Fruit fly (Drosophila melanogaster) whole organism, prepupa: ENCODE measurements around the gene CG15044.
A peak's percentile ranks its signal among the peaks of the same experiment; 100 is the strongest.

Experiments used
- CG10631 ChIP-seq: fragments of 200-800 bp; sonication (Bioruptor generic); optimal IDR thresholded peaks from 2 replicates; lab custom pipeline; 2016; ENCODE audit warnings: missing biosample characterization, missing genetic modification characterization
- CG10669 ChIP-seq: fragments of 200-800 bp; sonication (Bioruptor generic); optimal IDR thresholded peaks from 3 replicates; lab custom pipeline; 2018; ENCODE audit warnings: missing biosample characterization, mild to moderate bottlenecking, missing genetic modification characterization, moderate library complexity
- CG11902 ChIP-seq: fragments of 200-800 bp; sonication (Bioruptor generic); optimal IDR thresholded peaks from 3 replicates; lab custom pipeline; 2016; ENCODE audit warnings: missing biosample characterization, missing genetic modification characterization
- CG3032 ChIP-seq: fragments of 200-800 bp; optimal IDR thresholded peaks from 2 replicates; lab custom pipeline; 2019; ENCODE audit warnings: missing biosample characterization, mild to moderate bottlenecking, missing genetic modification characterization, moderate library complexity
- CG34406 ChIP-seq: fragments of 200-800 bp; sonication (Bioruptor generic); optimal IDR thresholded peaks from 3 replicates; lab custom pipeline; 2016; ENCODE audit warnings: missing biosample characterization, missing genetic modification characterization
- CG4318 ChIP-seq: fragments of 200-800 bp; sonication (Bioruptor generic); optimal IDR thresholded peaks from 3 replicates; lab custom pipeline; 2017; ENCODE audit warnings: missing biosample characterization, mild to moderate bottlenecking, missing genetic modification characterization
- CG6163 ChIP-seq: fragments of 200-800 bp; sonication (Bioruptor generic); IDR thresholded peaks from 3 replicates; pipeline ENCODE4 v1.3.6; 2022; ENCODE audit warnings: missing biosample characterization, missing genetic modification characterization
- CG6276 ChIP-seq: fragments of 200-800 bp; sonication (Bioruptor generic); optimal IDR thresholded peaks from 2 replicates; lab custom pipeline; 2017; ENCODE audit warnings: missing biosample characterization, mild to moderate bottlenecking, missing genetic modification characterization
- CG6792 ChIP-seq: fragments of 200-800 bp; sonication (Bioruptor generic); optimal IDR thresholded peaks from 3 replicates; lab custom pipeline; 2016; ENCODE audit warnings: missing biosample characterization, missing genetic modification characterization
- CG6854 ChIP-seq: fragments of 200-800 bp; sonication (Bioruptor generic); optimal IDR thresholded peaks from 2 replicates; lab custom pipeline; 2017; ENCODE audit warnings: missing biosample characterization, mild to moderate bottlenecking, missing genetic modification characterization
- CG8119 ChIP-seq: fragments of 200-800 bp; sonication (Bioruptor generic); IDR thresholded peaks from 3 replicates; pipeline ENCODE4 v1.3.6; 2022; ENCODE audit warnings: missing biosample characterization, missing genetic modification characterization
- CG8319 ChIP-seq: fragments of 200-800 bp; sonication (Bioruptor generic); optimal IDR thresholded peaks from 3 replicates; lab custom pipeline; 2016; ENCODE audit warnings: missing biosample characterization, missing genetic modification characterization
- CG8632 ChIP-seq: fragments of 200-800 bp; sonication (Bioruptor generic); optimal IDR thresholded peaks from 3 replicates; lab custom pipeline; 2016; ENCODE audit warnings: missing biosample characterization, missing genetic modification characterization
- CG9139 ChIP-seq: fragments of 200-800 bp; sonication (Bioruptor generic); optimal IDR thresholded peaks from 3 replicates; lab custom pipeline; 2017; ENCODE audit warnings: missing biosample characterization, mild to moderate bottlenecking, missing genetic modification characterization
- Eip75B ChIP-seq: fragments of 200-800 bp; sonication (Bioruptor generic); optimal IDR thresholded peaks from 3 replicates; lab custom pipeline; 2016; ENCODE audit warnings: missing biosample characterization, missing genetic modification characterization
- Eip78C ChIP-seq: fragments of 200-800 bp; sonication (Bioruptor generic); peaks from one replicate; lab custom pipeline; 2016; ENCODE audit warnings: missing biosample characterization, missing genetic modification characterization
- Eip93F ChIP-seq: fragments of 200-800 bp; sonication (Bioruptor generic); optimal IDR thresholded peaks from 2 replicates; lab custom pipeline; 2016; ENCODE audit warnings: missing biosample characterization, mild to moderate bottlenecking, missing genetic modification characterization
- Ets21C ChIP-seq: fragments of 200-800 bp; sonication (Bioruptor generic); optimal IDR thresholded peaks from 3 replicates; lab custom pipeline; 2016; ENCODE audit warnings: missing biosample characterization, missing genetic modification characterization
- Gug ChIP-seq: fragments of 200-800 bp; sonication (Bioruptor generic); IDR thresholded peaks from 2 replicates; pipeline ENCODE4 v1.3.6; 2022; ENCODE audit warnings: missing biosample characterization, missing genetic modification characterization
- Hr38 ChIP-seq: sonication (Bioruptor generic); optimal IDR thresholded peaks from 2 replicates; lab custom pipeline; 2016; ENCODE audit warnings: missing biosample characterization, missing genetic modification characterization
- Hr39 ChIP-seq: fragments of 200-800 bp; sonication (Bioruptor generic); optimal IDR thresholded peaks from 2 replicates; lab custom pipeline; 2016; ENCODE audit warnings: missing biosample characterization, missing genetic modification characterization
- Lpt ChIP-seq: fragments of 200-800 bp; sonication (Bioruptor generic); optimal IDR thresholded peaks from 3 replicates; lab custom pipeline; 2016; ENCODE audit warnings: missing biosample characterization, missing genetic modification characterization
- Met ChIP-seq: fragments of 200-800 bp; sonication (Bioruptor generic); optimal IDR thresholded peaks from 3 replicates; lab custom pipeline; 2016; ENCODE audit warnings: missing biosample characterization, missing genetic modification characterization
- OdsH ChIP-seq: fragments of 200-800 bp; sonication (Bioruptor generic); optimal IDR thresholded peaks from 3 replicates; lab custom pipeline; 2016; ENCODE audit warnings: missing biosample characterization, missing genetic modification characterization
- Smox ChIP-seq: fragments of 200-800 bp; sonication (Bioruptor generic); optimal IDR thresholded peaks from 3 replicates; lab custom pipeline; 2016; ENCODE audit warnings: missing biosample characterization, missing genetic modification characterization
- Sox102F ChIP-seq: fragments of 200-800 bp; sonication (Bioruptor generic); optimal IDR thresholded peaks from 2 replicates; lab custom pipeline; 2016; ENCODE audit warnings: missing biosample characterization, mild to moderate bottlenecking, missing genetic modification characterization
- Sox14 ChIP-seq: fragments of 200-800 bp; sonication (Bioruptor generic); optimal IDR thresholded peaks from 3 replicates; lab custom pipeline; 2016; ENCODE audit warnings: missing biosample characterization, missing genetic modification characterization
- Sox15 ChIP-seq: fragments of 200-800 bp; sonication (Bioruptor generic); optimal IDR thresholded peaks from 3 replicates; lab custom pipeline; 2016; ENCODE audit warnings: missing biosample characterization, missing genetic modification characterization
- achi ChIP-seq: fragments of 200-800 bp; sonication (Bioruptor generic); optimal IDR thresholded peaks from 3 replicates; lab custom pipeline; 2016; ENCODE audit warnings: missing biosample characterization, missing genetic modification characterization
- acj6 ChIP-seq: fragments of 200-800 bp; sonication (Bioruptor generic); optimal IDR thresholded peaks from 3 replicates; lab custom pipeline; 2016; ENCODE audit warnings: missing biosample characterization, missing genetic modification characterization
- cyc ChIP-seq: fragments of 200-800 bp; sonication (Bioruptor generic); optimal IDR thresholded peaks from 3 replicates; lab custom pipeline; 2016; ENCODE audit warnings: missing biosample characterization, missing genetic modification characterization
- dac ChIP-seq: fragments of 200-800 bp; sonication (Bioruptor generic); optimal IDR thresholded peaks from 2 replicates; lab custom pipeline; 2017; ENCODE audit warnings: missing biosample characterization, mild to moderate bottlenecking, missing genetic modification characterization
- dsx ChIP-seq: fragments of 200-800 bp; optimal IDR thresholded peaks from 3 replicates; lab custom pipeline; 2019; ENCODE audit warnings: missing biosample characterization, mild to moderate bottlenecking, missing genetic modification characterization, moderate library complexity; ENCODE audit not compliant: poor library complexity, severe bottlenecking
- eg ChIP-seq: fragments of 200-800 bp; sonication (Bioruptor generic); IDR thresholded peaks from 3 replicates; pipeline ENCODE4 v1.3.6; 2022; ENCODE audit warnings: missing biosample characterization, missing genetic modification characterization
- esn ChIP-seq: fragments of 200-800 bp; sonication (Bioruptor generic); optimal IDR thresholded peaks from 2 replicates; lab custom pipeline; 2016; ENCODE audit warnings: missing biosample characterization, mild to moderate bottlenecking, missing genetic modification characterization, moderate library complexity
- fd85E ChIP-seq: fragments of 200-800 bp; sonication (Bioruptor generic); optimal IDR thresholded peaks from 3 replicates; lab custom pipeline; 2016; ENCODE audit warnings: missing biosample characterization, missing genetic modification characterization
- lz ChIP-seq: fragments of 200-800 bp; sonication (Bioruptor generic); optimal IDR thresholded peaks from 3 replicates; lab custom pipeline; 2016; ENCODE audit warnings: missing biosample characterization, missing genetic modification characterization
- pdm3 ChIP-seq: fragments of 200-800 bp; sonication (Bioruptor generic); optimal IDR thresholded peaks from 3 replicates; lab custom pipeline; 2016; ENCODE audit warnings: missing biosample characterization, missing genetic modification characterization
- salr ChIP-seq, 2 experiments: fragments of 200-800 bp; sonication (Bioruptor generic); optimal IDR thresholded peaks; 3 replicates each; lab custom pipeline; 2016 to 2018; ENCODE audit warnings: missing biosample characterization in 2 of 2, missing genetic modification characterization in 2 of 2, mild to moderate bottlenecking in 1 of 2
- spab ChIP-seq: fragments of 200-800 bp; sonication (Bioruptor generic); optimal IDR thresholded peaks from 2 replicates; lab custom pipeline; 2017; ENCODE audit warnings: missing biosample characterization, mild to moderate bottlenecking, missing genetic modification characterization, missing genetic modification reagents
- ss ChIP-seq, 2 experiments: fragments of 200-800 bp; sonication (Bioruptor generic); optimal IDR thresholded peaks; 2 replicates in 1 of 2; 3 replicates in 1 of 2; lab custom pipeline; 2017 to 2018; ENCODE audit warnings: mild to moderate bottlenecking in 2 of 2, missing biosample characterization in 2 of 2, missing genetic modification characterization in 2 of 2, moderate library complexity in 1 of 2
- topi ChIP-seq: fragments of 200-800 bp; sonication (Bioruptor generic); optimal IDR thresholded peaks from 3 replicates; lab custom pipeline; 2016; ENCODE audit warnings: missing biosample characterization, missing genetic modification characterization

The CG15044 gene

dm6 chrX:18533308-18533707 lies 41.5 kb upstream of the CG15044 start (continued):
- peak; percentile 39 for TF ChIP-seq lz (GFP tag; lab: Kevin White, UChicago)
- TF ChIP-seq Hr38 (GFP tag; lab: Kevin White, UChicago): no peak
- TF ChIP-seq salr (GFP tag; optimal IDR thresholded peaks at IDR 0.05; lab: Kevin White, UChicago): no peak
- peak; percentile 53 for TF ChIP-seq esn (GFP tag; lab: Kevin White, UChicago)
- peak; percentile 13 for TF ChIP-seq OdsH (GFP tag; lab: Kevin White, UChicago)
- TF ChIP-seq acj6 (GFP tag; lab: Kevin White, UChicago): peak; percentile 16
- no peak for TF ChIP-seq CG11902 (GFP tag; lab: Kevin White, UChicago)

- TF ChIP-seq CG34406 (GFP tag; lab: Kevin White, UChicago): no peak
- no peak for TF ChIP-seq CG9139
- no peak for TF ChIP-seq Sox15 (GFP tag; lab: Kevin White, UChicago)
- TF ChIP-seq CG11902 (GFP tag; lab: Kevin White, UChicago): no peak
- no peak for TF ChIP-seq Eip93F (GFP tag; lab: Kevin White, UChicago)
- no peak for TF ChIP-seq Lpt (GFP tag; lab: Kevin White, UChicago)
- TF ChIP-seq CG3032 (tag; lab: Kevin White, UChicago): no peak
- no peak for TF ChIP-seq CG4318
- no peak for TF ChIP-seq Gug (GFP tag; lab: Robert Waterston, UW)
- no peak for TF ChIP-seq Hr38 (GFP tag; lab: Kevin White, UChicago)
- no peak for TF ChIP-seq CG8632 (GFP tag; lab: Kevin White, UChicago)
- TF ChIP-seq dsx (GFP tag; lab: Kevin White, UChicago): no peak
- no peak for TF ChIP-seq Ets21C (GFP tag; lab: Kevin White, UChicago)
Observed at dm6 chrX:18528166-18528733, 36.4 kb upstream of the CG15044 start, which contains the start of the genes CG15042 and CG15047. TSS of gene CG15042 (minus strand) at chrX:18528266. TSS of gene CG15047 (plus strand) at chrX:18528683.

dm6 chrX:18524594-18525266 lies 32.9 kb upstream of the CG15044 start:
- TF ChIP-seq CG8119 (GFP tag; lab: Robert Waterston, UW): peak; percentile 41; the same call in 2 of the 3 replicates
- peak; percentile 16 for TF ChIP-seq lz (GFP tag; lab: Kevin White, UChicago)
- no peak for TF ChIP-seq CG4318
- TF ChIP-seq Eip78C (GFP tag; lab: Kevin White, UChicago): peak; percentile 85
- peak; percentile 51 for TF ChIP-seq Eip75B
- TF ChIP-seq CG6854: no peak
- TF ChIP-seq Smox (GFP tag; lab: Kevin White, UChicago): peak; percentile 9
- TF ChIP-seq spab (GFP tag; lab: Kevin White, UChicago): peak; percentile 58
- peak; percentile 25 for TF ChIP-seq Sox102F
- peak; percentile 21 for TF ChIP-seq CG8632 (GFP tag; lab: Kevin White, UChicago)
- no peak for TF ChIP-seq fd85E (GFP tag; lab: Kevin White, UChicago)
- no peak for TF ChIP-seq CG9139
- peak; percentile 33 for TF ChIP-seq achi (GFP tag; lab: Kevin White, UChicago)
- TF ChIP-seq CG3032 (tag; lab: Kevin White, UChicago): peak; percentile 49
- TF ChIP-seq CG8319: no peak
- peak; percentile 41 for TF ChIP-seq Met (GFP tag; lab: Kevin White, UChicago)
- peak; percentile 23 for TF ChIP-seq CG34406 (GFP tag; lab: Kevin White, UChicago)
- TF ChIP-seq cyc (GFP tag; lab: Kevin White, UChicago): peak; percentile 4
- TF ChIP-seq Hr39: peak; percentile 1
- no peak for TF ChIP-seq eg
- TF ChIP-seq CG10631 (GFP tag; lab: Kevin White, UChicago): peak; percentile 38
- no peak for TF ChIP-seq dac (GFP tag; lab: Kevin White, UChicago)
- TF ChIP-seq Ets21C (GFP tag; lab: Kevin White, UChicago): no peak
- TF ChIP-seq Sox14: peak; percentile 27
- TF ChIP-seq Hr38 (GFP tag; lab: Kevin White, UChicago): no peak
- no peak for TF ChIP-seq CG6163 (GFP tag; lab: Robert Waterston, UW)
- peak; percentile 37 for TF ChIP-seq OdsH (GFP tag; lab: Kevin White, UChicago)
- TF ChIP-seq dsx (GFP tag; lab: Kevin White, UChicago): peak; percentile 29
- TF ChIP-seq ss (GFP tag; optimal IDR thresholded peaks at IDR 0.05; lab: Kevin White, UChicago): peak; percentile 48 to 62
- peak; percentile 23 for TF ChIP-seq CG6792 (GFP tag; lab: Kevin White, UChicago)
- no peak for TF ChIP-seq Eip93F (GFP tag; lab: Kevin White, UChicago)
- peak; percentile 14 for TF ChIP-seq Sox15 (GFP tag; lab: Kevin White, UChicago)
- TF ChIP-seq CG10669: peak; percentile 50
- TF ChIP-seq topi (GFP tag; lab: Kevin White, UChicago): peak; percentile 31
- peak in 1 of 2 experiments; percentile 37 for TF ChIP-seq salr (GFP tag; optimal IDR thresholded peaks at IDR 0.05; lab: Kevin White, UChicago)
- TF ChIP-seq CG6276 (GFP tag; lab: Kevin White, UChicago): peak; percentile 49
- no peak for TF ChIP-seq Lpt (GFP tag; lab: Kevin White, UChicago)
- TF ChIP-seq esn (GFP tag; lab: Kevin White, UChicago): peak; percentile 41
- TF ChIP-seq pdm3: peak; percentile 47
- peak; percentile 22 for TF ChIP-seq acj6 (GFP tag; lab: Kevin White, UChicago)
